Worm (Caenorhabditis elegans): ENCODE data around the gene srsx-25.

The srsx-25 gene

DNA sequence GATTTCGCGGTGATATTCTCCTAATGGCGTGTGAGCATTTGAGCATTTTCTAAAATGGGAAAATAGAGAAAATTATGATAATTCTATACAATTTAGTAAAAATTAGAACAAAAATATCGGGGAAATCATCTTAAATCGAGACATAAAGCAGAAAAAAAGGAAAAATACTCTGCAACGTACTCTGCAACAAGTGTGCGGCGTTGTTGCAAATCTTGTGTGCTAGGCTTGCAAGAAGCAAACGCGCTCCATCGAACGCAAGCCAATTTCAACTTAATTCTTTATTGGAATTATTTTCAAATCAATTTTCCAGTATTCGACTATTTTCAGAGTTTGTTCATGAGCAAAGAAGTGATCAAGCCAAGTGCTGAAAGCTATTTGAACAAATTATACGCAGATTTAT, 21.1 kb downstream of the srsx-25 start, which contains the start of the genes Y62E10A.20, Y62E10A.23 and mdt-9 (continued):
- no peak for TF ChIP-seq blmp-1 (tag; optimal IDR thresholded peaks at IDR 0.05; ENCODE audit: insufficient read depth)
- TF ChIP-seq ztf-4 (tag; optimal IDR thresholded peaks at IDR 0.05): peak; percentile 56
- no peak for TF ChIP-seq ceh-16 (tag; optimal IDR thresholded peaks at IDR 0.05)
- TF ChIP-seq R02D3.7 (tag; optimal IDR thresholded peaks at IDR 0.05): no peak
- TF ChIP-seq gmeb-1 (tag; optimal IDR thresholded peaks at IDR 0.05): peak; percentile 79
- peak; percentile 78 for TF ChIP-seq snpc-4 (tag; optimal IDR thresholded peaks at IDR 0.05)
- peak; percentile 58 for TF ChIP-seq sma-3 (GFP tag; optimal IDR thresholded peaks at IDR 0.05)
- no peak for TF ChIP-seq lin-39 (tag; optimal IDR thresholded peaks at IDR 0.05)

DNA sequence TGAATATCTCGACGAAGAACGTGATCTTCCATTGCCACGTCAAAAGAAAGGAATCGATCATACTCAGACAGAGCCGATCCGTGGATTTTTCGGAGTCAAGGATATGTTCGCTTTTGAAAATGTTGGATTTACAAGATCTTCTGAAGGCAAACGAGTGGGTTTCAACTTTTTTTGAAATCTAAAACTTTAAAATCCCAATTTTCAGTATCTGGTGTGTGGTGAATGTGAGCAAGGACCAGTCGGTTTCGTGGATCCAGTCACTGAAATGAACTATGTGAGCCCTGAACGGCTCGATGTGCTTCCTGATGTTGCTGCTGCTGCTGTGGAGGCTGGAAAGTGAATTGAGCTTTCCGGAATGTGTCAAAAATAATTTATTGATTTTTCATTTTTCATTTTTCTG, 21.9 kb downstream of the srsx-25 start, which contains the start of gene lsm-3:
TSS of gene lsm-3 (plus strand) at position 301 of the 400 bp plus-strand sequence.
- TF ChIP-seq lin-13 (GFP tag; optimal IDR thresholded peaks at IDR 0.05): no peak

DNA sequence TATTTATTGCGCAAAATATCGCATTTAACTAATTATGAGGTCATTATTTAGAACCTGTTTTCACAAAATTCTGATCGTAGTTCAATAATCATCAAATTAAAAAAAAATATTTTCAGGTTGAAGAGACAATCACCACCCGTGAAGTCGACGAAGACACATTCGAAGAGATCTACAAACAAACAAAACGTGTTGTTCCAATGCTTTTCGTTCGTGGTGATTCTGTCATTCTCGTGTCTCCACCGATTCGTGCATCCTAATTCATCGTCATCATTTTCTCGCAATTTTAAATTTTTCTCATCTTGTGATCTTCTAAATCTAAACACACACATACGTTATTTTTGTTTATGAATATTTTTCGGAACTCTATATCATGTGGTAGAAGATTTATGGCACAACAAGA, 23.8 kb downstream of the srsx-25 start:
- no peak for TF ChIP-seq unc-62 (GFP tag; optimal IDR thresholded peaks at IDR 0.05)
- TF ChIP-seq C34F6.9 (tag; optimal IDR thresholded peaks at IDR 0.05): no peak
- TF ChIP-seq mbf-1 (tag; optimal IDR thresholded peaks at IDR 0.05): no peak
- peak; percentile 28 for TF ChIP-seq nhr-6 (tag; optimal IDR thresholded peaks at IDR 0.05)
- TF ChIP-seq ZK546.5 (tag; optimal IDR thresholded peaks at IDR 0.05): no peak
- TF ChIP-seq ama-1 (optimal IDR thresholded peaks at IDR 0.05): peak; percentile 44
- no peak for TF ChIP-seq ceh-16 (tag; optimal IDR thresholded peaks at IDR 0.05)
- TF ChIP-seq unc-39 (tag; optimal IDR thresholded peaks at IDR 0.05): no peak
- TF ChIP-seq blmp-1 (tag; optimal IDR thresholded peaks at IDR 0.05; ENCODE audit: insufficient read depth): no peak
- TF ChIP-seq nhr-12 (tag; optimal IDR thresholded peaks at IDR 0.05): no peak
- TF ChIP-seq nhr-237 (tag; optimal IDR thresholded peaks at IDR 0.05): no peak
- peak; percentile 40 for TF ChIP-seq gmeb-1 (tag; optimal IDR thresholded peaks at IDR 0.05)
- TF ChIP-seq unc-55 (GFP tag; optimal IDR thresholded peaks at IDR 0.05): peak; percentile 7
- no peak for TF ChIP-seq ztf-4 (tag; optimal IDR thresholded peaks at IDR 0.05)
- TF ChIP-seq nhr-11 (tag; optimal IDR thresholded peaks at IDR 0.05): no peak
- peak; percentile 57 for TF ChIP-seq Y55F3AM.14 (GFP tag; optimal IDR thresholded peaks at IDR 0.05)
- peak in 1 of 2 experiments; percentile 3 for TF ChIP-seq lsy-2 (tag; optimal IDR thresholded peaks at IDR 0.05)
- TF ChIP-seq dmd-4 (tag; optimal IDR thresholded peaks at IDR 0.05): no peak
- peak; percentile 9 for TF ChIP-seq crh-2 (tag; optimal IDR thresholded peaks at IDR 0.05)
- no peak for TF ChIP-seq elt-1 (tag; optimal IDR thresholded peaks at IDR 0.05)
- peak; percentile 48 for TF ChIP-seq nhr-25 (tag; optimal IDR thresholded peaks at IDR 0.05)
- no peak for TF ChIP-seq sma-3 (GFP tag; optimal IDR thresholded peaks at IDR 0.05)
- no peak for TF ChIP-seq peb-1 (tag; optimal IDR thresholded peaks at IDR 0.05)
- no peak for TF ChIP-seq zag-1 (tag; optimal IDR thresholded peaks at IDR 0.05)
- TF ChIP-seq alr-1 (tag; optimal IDR thresholded peaks at IDR 0.05): no peak
- TF ChIP-seq nhr-129 (tag; optimal IDR thresholded peaks at IDR 0.05): peak; percentile 16
- TF ChIP-seq nhr-77 (tag; optimal IDR thresholded peaks at IDR 0.05): no peak
- TF ChIP-seq nhr-21 (tag; optimal IDR thresholded peaks at IDR 0.05): peak; percentile 84

DNA sequence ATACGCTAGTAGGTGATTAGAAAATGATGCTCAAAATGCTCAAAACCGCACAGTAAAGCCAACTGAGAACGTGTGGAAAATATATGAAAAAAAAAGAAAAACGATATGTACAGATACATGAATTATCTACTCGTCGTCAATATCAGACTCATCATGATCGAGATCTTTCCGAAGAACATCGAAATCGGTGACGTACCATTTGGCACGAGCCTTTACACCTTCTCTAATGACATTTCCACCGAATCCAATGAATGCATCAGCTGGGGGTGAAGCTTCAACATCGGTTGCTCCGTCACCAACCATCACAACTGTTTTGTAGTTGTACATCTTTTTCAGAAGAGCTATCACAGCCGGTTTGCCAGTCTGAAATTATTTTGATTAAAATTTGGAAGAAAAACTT, 24.3 kb downstream of the srsx-25 start:
- no peak for TF ChIP-seq Y55F3AM.14 (GFP tag; optimal IDR thresholded peaks at IDR 0.05)
- TF ChIP-seq zag-1 (tag; optimal IDR thresholded peaks at IDR 0.05): no peak
- no peak for TF ChIP-seq fos-1 (tag; optimal IDR thresholded peaks at IDR 0.05)
- 0 out of 2 replicates have a peak, but pooled peaks have one; percentile 77 for TF ChIP-seq ztf-1 (GFP tag; conservative IDR thresholded peaks at IDR 0.05)

DNA sequence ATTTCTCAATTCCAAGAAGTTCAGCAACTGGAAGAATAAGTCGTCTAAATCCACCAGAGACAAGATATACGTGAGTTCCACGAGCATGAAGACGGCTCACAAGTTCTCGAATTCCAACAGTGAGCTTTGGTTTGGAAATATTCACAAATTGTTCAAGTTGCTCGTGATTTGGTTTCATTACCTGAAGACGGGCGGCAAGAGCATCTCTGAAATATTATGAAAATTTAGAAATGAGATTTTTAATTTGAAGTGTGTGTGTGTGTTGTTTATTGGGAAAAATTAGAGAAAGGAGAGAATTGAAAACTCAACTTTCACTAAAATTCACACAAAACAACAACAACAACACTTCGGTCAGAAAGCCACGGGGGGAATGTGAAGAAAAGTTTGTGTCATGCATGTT, 25.8 kb downstream of the srsx-25 start:
- TF ChIP-seq nhr-77 (tag; optimal IDR thresholded peaks at IDR 0.05): no peak
- peak; percentile 8 for TF ChIP-seq nhr-129 (tag; optimal IDR thresholded peaks at IDR 0.05)

DNA sequence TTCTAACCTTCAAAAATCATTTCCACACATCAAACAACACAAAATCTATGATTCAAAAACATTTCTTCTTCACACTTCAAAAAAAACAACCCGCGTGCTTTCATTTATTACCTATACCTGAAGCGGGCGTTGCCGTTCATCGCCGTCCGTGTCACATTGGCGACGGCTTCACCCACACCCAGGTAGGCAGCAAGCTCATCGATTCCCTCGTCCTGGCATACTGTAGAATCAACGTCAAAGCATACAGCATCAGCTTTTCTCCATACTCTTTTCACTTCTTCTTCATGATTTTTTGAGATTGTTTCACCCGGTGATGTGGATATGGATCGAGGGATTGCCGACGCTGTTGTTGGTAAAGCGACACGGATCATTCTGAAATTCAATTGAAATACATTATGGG, 27.3 kb downstream of the srsx-25 start:
- TF ChIP-seq R02D3.7 (tag; optimal IDR thresholded peaks at IDR 0.05) (no peak), unc-55 (GFP tag; optimal IDR thresholded peaks at IDR 0.05) (no peak), alr-1 (tag; optimal IDR thresholded peaks at IDR 0.05) (no peak), nhr-10 (tag; optimal IDR thresholded peaks at IDR 0.05) (no peak), crh-2 (tag; optimal IDR thresholded peaks at IDR 0.05) (no peak), gmeb-1 (tag; optimal IDR thresholded peaks at IDR 0.05) (no peak), nhr-12 (tag; optimal IDR thresholded peaks at IDR 0.05) (no peak), nhr-6 (tag; optimal IDR thresholded peaks at IDR 0.05) (no peak), blmp-1 (tag; optimal IDR thresholded peaks at IDR 0.05; ENCODE audit: insufficient read depth) (no peak), C34F6.9 (tag; optimal IDR thresholded peaks at IDR 0.05) (no peak), unc-62 (GFP tag; optimal IDR thresholded peaks at IDR 0.05) (no peak), lin-13 (GFP tag; optimal IDR thresholded peaks at IDR 0.05) (no peak), nhr-77 (tag; optimal IDR thresholded peaks at IDR 0.05) (no peak), sma-9 (GFP tag; optimal IDR thresholded peaks at IDR 0.05) (no peak), sma-9 (tag; optimal IDR thresholded peaks at IDR 0.05) (no peak), unc-39 (tag; optimal IDR thresholded peaks at IDR 0.05) (no peak), ztf-1 (GFP tag; conservative IDR thresholded peaks at IDR 0.05) (no peak)

Data from whole organism, L2 larva.